Worm (Caenorhabditis elegans) whole organism, L3 larva: Measurements from ENCODE around the gene bbln-1.

ENCODE experiments used
- R02D3.7 ChIP-seq: fragments of 150-350 bp; optimal IDR thresholded peaks from 2 replicates; lab custom pipeline; 2014; ENCODE audit warnings: missing biosample characterization, missing genetic modification characterization
- ZK546.5 ChIP-seq: sonication (generic microtip); optimal IDR thresholded peaks from 2 replicates; lab custom pipeline; 2017; ENCODE audit warnings: missing biosample characterization, missing genetic modification characterization
- ama-1 ChIP-seq: fragments of 150-350 bp; optimal IDR thresholded peaks from 2 replicates; lab custom pipeline; 2018
- ceh-16 ChIP-seq: sonication (generic microtip); optimal IDR thresholded peaks from 2 replicates; lab custom pipeline; 2017; ENCODE audit warnings: missing biosample characterization, missing genetic modification characterization
- ceh-28 ChIP-seq: fragments of 150-350 bp; optimal IDR thresholded peaks from 2 replicates; lab custom pipeline; 2014; ENCODE audit warnings: missing biosample characterization, missing genetic modification reagents, missing genetic modification characterization
- ceh-82 ChIP-seq: fragments of 150-350 bp; optimal IDR thresholded peaks from 2 replicates; lab custom pipeline; 2014; ENCODE audit warnings: missing biosample characterization, missing genetic modification characterization
- ceh-9 ChIP-seq: sonication (generic microtip); optimal IDR thresholded peaks from 2 replicates; lab custom pipeline; 2018; ENCODE audit warnings: missing biosample characterization, missing genetic modification characterization
- daf-12 ChIP-seq: fragments of 150-350 bp; optimal IDR thresholded peaks from 2 replicates; lab custom pipeline; 2014; ENCODE audit warnings: missing biosample characterization, missing genetic modification reagents, missing genetic modification characterization
- egl-27 ChIP-seq: sonication (generic microtip); optimal IDR thresholded peaks from 4 replicates; lab custom pipeline; 2017; ENCODE audit warnings: missing biosample characterization, missing genetic modification reagents, missing genetic modification characterization
- egl-5 ChIP-seq: fragments of 150-350 bp; optimal IDR thresholded peaks from 2 replicates; lab custom pipeline; 2017; ENCODE audit warnings: missing biosample characterization, missing genetic modification reagents, missing genetic modification characterization, inconsistent platforms
- elt-1 ChIP-seq: fragments of 150-350 bp; optimal IDR thresholded peaks from 2 replicates; lab custom pipeline; 2014; ENCODE audit warnings: missing biosample characterization, missing genetic modification characterization
- elt-2 ChIP-seq: sonication (generic microtip); optimal IDR thresholded peaks from 2 replicates; lab custom pipeline; 2016; ENCODE audit warnings: missing genetic modification reagents, mild to moderate bottlenecking, missing genetic modification characterization, missing compliant biosample characterization
- elt-3 ChIP-seq, 3 experiments: fragments of 150-350 bp in 1 of 3; sonication (generic microtip) in 2 of 3; optimal IDR thresholded peaks; 2 replicates in 2 of 3; 4 replicates in 1 of 3; lab custom pipeline; 2014 to 2017; ENCODE audit warnings: missing biosample characterization in 3 of 3, missing genetic modification characterization in 3 of 3
- eor-1 ChIP-seq, 2 experiments: fragments of 150-350 bp; optimal IDR thresholded peaks; 2 replicates each; lab custom pipeline; 2014 to 2018; ENCODE audit warnings: missing biosample characterization in 2 of 2, missing genetic modification characterization in 2 of 2
- fkh-10 ChIP-seq: sonication (generic microtip); optimal IDR thresholded peaks from 2 replicates; lab custom pipeline; 2017; ENCODE audit warnings: missing biosample characterization, missing genetic modification reagents, missing genetic modification characterization
- fkh-2 ChIP-seq: fragments of 150-350 bp; optimal IDR thresholded peaks from 2 replicates; lab custom pipeline; 2014; ENCODE audit warnings: missing biosample characterization, missing genetic modification reagents, missing genetic modification characterization
- fos-1 ChIP-seq: fragments of 150-350 bp; optimal IDR thresholded peaks from 2 replicates; lab custom pipeline; 2014; ENCODE audit warnings: missing biosample characterization, missing genetic modification characterization
- hmg-11 ChIP-seq: sonication (generic microtip); optimal IDR thresholded peaks from 2 replicates; lab custom pipeline; 2016; ENCODE audit warnings: missing genetic modification characterization, missing compliant biosample characterization
- jun-1 ChIP-seq: fragments of 150-350 bp; optimal IDR thresholded peaks from 2 replicates; lab custom pipeline; 2014; ENCODE audit warnings: missing biosample characterization, missing genetic modification reagents, missing genetic modification characterization
- lin-15B ChIP-seq: fragments of 150-350 bp; optimal IDR thresholded peaks from 2 replicates; lab custom pipeline; 2014; ENCODE audit warnings: missing biosample characterization, missing genetic modification characterization
- lin-39 ChIP-seq: fragments of 150-350 bp; optimal IDR thresholded peaks from 2 replicates; lab custom pipeline; 2018; ENCODE audit warnings: missing biosample characterization, missing genetic modification reagents, missing genetic modification characterization
- mdl-1 ChIP-seq: fragments of 150-350 bp; optimal IDR thresholded peaks from 2 replicates; lab custom pipeline; 2014; ENCODE audit warnings: missing biosample characterization, missing genetic modification characterization
- mml-1 ChIP-seq: fragments of 150-350 bp; sonication (generic microtip); optimal IDR thresholded peaks from 3 replicates; lab custom pipeline; 2014; ENCODE audit warnings: missing biosample characterization, missing genetic modification characterization
- nfya-1 ChIP-seq: sonication (generic microtip); optimal IDR thresholded peaks from 2 replicates; lab custom pipeline; 2017; ENCODE audit warnings: missing genetic modification characterization, mild to moderate bottlenecking, missing compliant biosample characterization, antibody characterized with exemption, moderate library complexity; ENCODE audit not compliant: insufficient read depth
- nhr-12 ChIP-seq: fragments of 150-350 bp; optimal IDR thresholded peaks from 2 replicates; lab custom pipeline; 2014; ENCODE audit warnings: missing biosample characterization, missing genetic modification characterization
- nhr-23 ChIP-seq: fragments of 150-350 bp; optimal IDR thresholded peaks from 2 replicates; lab custom pipeline; 2014; ENCODE audit warnings: missing biosample characterization, missing genetic modification reagents, missing genetic modification characterization
- nhr-237 ChIP-seq: fragments of 150-350 bp; optimal IDR thresholded peaks from 2 replicates; lab custom pipeline; 2014; ENCODE audit warnings: missing biosample characterization, missing genetic modification characterization
- nhr-25 ChIP-seq: sonication (generic microtip); optimal IDR thresholded peaks from 2 replicates; lab custom pipeline; 2017; ENCODE audit warnings: missing biosample characterization, missing genetic modification characterization
- nhr-28 ChIP-seq: fragments of 150-350 bp; optimal IDR thresholded peaks from 2 replicates; lab custom pipeline; 2014; ENCODE audit warnings: missing biosample characterization, missing genetic modification characterization
- nhr-43 ChIP-seq: sonication (generic microtip); optimal IDR thresholded peaks from 2 replicates; lab custom pipeline; 2016; ENCODE audit warnings: mild to moderate bottlenecking, missing genetic modification characterization, missing compliant biosample characterization; ENCODE audit not compliant: poor library complexity, severe bottlenecking
- nhr-67 ChIP-seq: fragments of 150-350 bp; optimal IDR thresholded peaks from 2 replicates; lab custom pipeline; 2014; ENCODE audit warnings: missing biosample characterization, missing genetic modification characterization
- nhr-76 ChIP-seq: fragments of 150-350 bp; sonication (generic microtip); optimal IDR thresholded peaks from 5 replicates; lab custom pipeline; 2014; ENCODE audit warnings: missing biosample characterization, missing genetic modification characterization
- nhr-77 ChIP-seq: fragments of 150-350 bp; optimal IDR thresholded peaks from 2 replicates; lab custom pipeline; 2014; ENCODE audit warnings: missing biosample characterization, missing genetic modification characterization
- pha-4 ChIP-seq: fragments of 150-350 bp; optimal IDR thresholded peaks from 2 replicates; lab custom pipeline; 2014; ENCODE audit warnings: missing biosample characterization, missing genetic modification reagents, missing genetic modification characterization
- pqm-1 ChIP-seq: fragments of 150-350 bp; optimal IDR thresholded peaks from 2 replicates; lab custom pipeline; 2017; ENCODE audit warnings: missing biosample characterization, missing genetic modification characterization, inconsistent platforms
- sea-2 ChIP-seq: fragments of 150-350 bp; sonication (generic microtip); optimal IDR thresholded peaks from 4 replicates; lab custom pipeline; 2014; ENCODE audit warnings: missing biosample characterization, missing genetic modification reagents, missing genetic modification characterization
- skn-1 ChIP-seq: fragments of 150-350 bp; optimal IDR thresholded peaks from 2 replicates; lab custom pipeline; 2014; ENCODE audit warnings: missing biosample characterization, missing genetic modification characterization
- snpc-4 ChIP-seq: fragments of 150-350 bp; optimal IDR thresholded peaks from 2 replicates; lab custom pipeline; 2014; ENCODE audit warnings: missing biosample characterization, missing genetic modification characterization
- unc-39 ChIP-seq: sonication (generic microtip); optimal IDR thresholded peaks from 4 replicates; lab custom pipeline; 2017; ENCODE audit warnings: missing biosample characterization, missing genetic modification characterization
- unc-62 ChIP-seq: fragments of 150-350 bp; sonication (generic microtip); optimal IDR thresholded peaks from 4 replicates; lab custom pipeline; 2014; ENCODE audit warnings: missing biosample characterization, missing genetic modification reagents, missing genetic modification characterization
- zag-1 ChIP-seq: fragments of 150-350 bp; optimal IDR thresholded peaks from 2 replicates; lab custom pipeline; 2014; ENCODE audit warnings: missing biosample characterization, missing genetic modification characterization
- ztf-11 ChIP-seq: fragments of 150-350 bp; optimal IDR thresholded peaks from 2 replicates; lab custom pipeline; 2014; ENCODE audit warnings: missing biosample characterization, missing genetic modification characterization
- ztf-4 ChIP-seq: fragments of 150-350 bp; optimal IDR thresholded peaks from 2 replicates; lab custom pipeline; 2014; ENCODE audit warnings: missing biosample characterization, missing genetic modification characterization

The bbln-1 gene

DNA sequence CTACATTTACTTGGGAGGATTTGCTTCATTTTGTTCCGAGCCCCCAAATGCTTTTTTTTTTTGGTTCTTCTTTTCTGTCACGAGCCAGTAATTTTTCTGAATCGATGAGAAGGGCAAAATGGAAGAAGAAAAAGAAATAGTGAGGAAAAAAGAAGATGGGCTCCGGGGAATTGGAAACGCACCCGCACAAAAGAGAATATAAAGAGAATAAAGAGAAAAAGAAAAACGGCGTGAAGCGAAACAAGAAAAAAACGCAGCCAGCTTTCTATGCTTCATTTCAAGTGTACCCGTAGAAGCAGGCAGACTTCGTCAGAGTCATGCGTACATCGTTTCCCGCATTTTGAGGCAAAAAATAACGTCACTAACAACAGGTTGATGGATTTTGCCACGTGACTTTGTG, 41.2 kb downstream of the bbln-1 start:
- TF ChIP-seq nfya-1 (tag; lab: Kevin White, UChicago) (peak; percentile 54), fkh-10 (GFP tag; lab: Kevin White, UChicago) (peak; percentile 64), skn-1 (tag; lab: Kevin White, UChicago) (no peak), ama-1 (lab: Kevin White, UChicago) (peak; percentile 47), snpc-4 (peak; percentile 8), nhr-43 (tag; lab: Kevin White, UChicago) (peak; percentile 19), lin-39 (tag; lab: Kevin White, UChicago) (peak; percentile 4), hmg-11 (tag; lab: Kevin White, UChicago) (peak; percentile 33), elt-2 (tag; lab: Kevin White, UChicago) (no peak), mdl-1 (tag; lab: Kevin White, UChicago) (no peak)

DNA sequence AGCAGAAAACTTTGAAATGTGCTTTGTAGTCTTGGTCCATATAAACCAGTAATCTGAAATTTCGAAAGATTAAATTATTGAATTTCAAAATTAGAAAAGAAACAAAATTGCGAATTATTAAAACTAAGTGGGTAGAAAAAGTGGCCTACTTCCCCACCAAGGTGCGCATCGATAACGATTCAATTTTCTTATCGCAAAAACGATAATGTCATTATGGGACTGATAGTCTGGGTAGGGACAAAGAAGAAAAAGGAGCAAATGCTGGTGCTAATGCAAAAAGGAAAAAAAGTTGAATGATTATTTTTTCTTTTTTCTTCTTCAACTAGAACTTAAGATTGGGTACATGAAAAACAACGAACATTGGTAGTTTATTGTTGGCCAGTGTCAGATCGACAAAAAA, 41.7 kb downstream of the bbln-1 start, which contains the start of gene gpcp-1:
TSS of gene gpcp-1 (minus strand) at position 53 of the 400 bp plus-strand sequence.
- TF ChIP-seq pqm-1 (tag; lab: Kevin White, UChicago) = peak; percentile 61
- no peak for TF ChIP-seq ztf-4 (tag; lab: Kevin White, UChicago)
- TF ChIP-seq pha-4 (tag; lab: Kevin White, UChicago) = peak; percentile 20
- no peak for TF ChIP-seq nhr-77 (tag; lab: Kevin White, UChicago)
- TF ChIP-seq lin-39 (tag; lab: Kevin White, UChicago) = no peak
- TF ChIP-seq egl-5 = no peak
- no peak for TF ChIP-seq skn-1 (tag; lab: Kevin White, UChicago)
- TF ChIP-seq mml-1 (tag; lab: Kevin White, UChicago) = no peak
- no peak for TF ChIP-seq ceh-9 (tag; lab: Kevin White, UChicago)
- TF ChIP-seq nfya-1 (tag; lab: Kevin White, UChicago) = no peak
- TF ChIP-seq elt-2 (tag; lab: Kevin White, UChicago) = peak; percentile 91
- TF ChIP-seq, all 47 proteins: peak for 3

DNA sequence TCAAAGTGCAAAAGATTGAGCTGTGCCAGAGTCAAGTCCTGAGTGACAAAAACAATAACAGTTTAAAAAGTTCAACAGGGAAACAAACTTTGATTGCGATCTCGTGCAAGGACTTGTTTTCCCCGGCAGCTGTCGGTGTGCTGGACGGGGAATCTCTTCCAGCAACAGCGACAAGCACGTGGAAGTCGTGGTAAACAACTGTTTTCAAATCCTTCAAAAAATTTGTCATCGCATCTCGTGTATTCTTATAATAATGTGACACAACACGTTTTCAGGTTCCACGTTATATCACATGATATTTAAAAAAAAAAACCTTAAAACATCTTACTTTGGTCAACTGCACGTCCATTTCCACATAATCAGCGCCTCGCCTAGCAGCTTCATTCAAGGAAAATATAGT, 43.7 kb downstream of the bbln-1 start:
- no peak for TF ChIP-seq ztf-4 (tag; lab: Kevin White, UChicago)
- TF ChIP-seq ceh-16 = no peak
- no peak for TF ChIP-seq elt-2 (tag; lab: Kevin White, UChicago)
- no peak for TF ChIP-seq egl-27 (tag; lab: Kevin White, UChicago)
- peak; percentile 9 for TF ChIP-seq nfya-1 (tag; lab: Kevin White, UChicago)

DNA sequence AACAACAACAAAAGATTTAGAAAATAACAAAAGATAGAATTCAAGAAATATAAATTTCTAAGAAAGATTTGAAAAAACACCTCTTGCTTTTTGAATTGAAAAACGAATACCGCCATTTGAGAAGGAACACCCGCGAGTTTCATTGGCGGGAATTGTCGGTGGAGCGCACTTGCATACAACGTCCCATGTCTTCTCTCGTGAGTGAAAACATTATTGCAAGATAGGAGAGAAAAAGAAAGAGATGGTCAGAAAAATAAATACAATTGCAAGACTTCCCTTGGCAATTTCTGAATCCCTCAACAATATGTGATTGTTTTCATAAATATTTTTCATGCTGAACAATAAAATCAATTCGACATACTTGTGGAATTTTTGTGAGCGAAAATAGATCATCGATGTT, 46.1 kb downstream of the bbln-1 start, which contains the start of gene K10B3.5:
TSS of gene K10B3.5 (minus strand) at position 343 of the 400 bp plus-strand sequence.
- no peak for TF ChIP-seq ceh-9 (tag; lab: Kevin White, UChicago)
- TF ChIP-seq nfya-1 (tag; lab: Kevin White, UChicago) = peak; percentile 73
- no peak for TF ChIP-seq unc-62 (GFP tag; lab: Kevin White, UChicago)
- peak; percentile 54 for TF ChIP-seq nhr-23 (tag; lab: Kevin White, UChicago)
- TF ChIP-seq pqm-1 (tag; lab: Kevin White, UChicago) = peak; percentile 11
- no peak for TF ChIP-seq fkh-2 (tag; lab: Kevin White, UChicago)
- peak; percentile 78 for TF ChIP-seq snpc-4
- TF ChIP-seq nhr-76 = no peak
- no peak for TF ChIP-seq fkh-10 (GFP tag; lab: Kevin White, UChicago)
- no peak for TF ChIP-seq nhr-67 (tag; lab: Kevin White, UChicago)
- no peak for TF ChIP-seq daf-12 (tag; lab: Kevin White, UChicago)
- TF ChIP-seq lin-15B (tag; lab: Kevin White, UChicago) = peak; percentile 47
- no peak for TF ChIP-seq mml-1 (tag; lab: Kevin White, UChicago)
- no peak for TF ChIP-seq ceh-82
- TF ChIP-seq ceh-16 = no peak
- no peak for TF ChIP-seq eor-1 (tag; optimal IDR thresholded peaks at IDR 0.05; lab: Kevin White, UChicago)
- TF ChIP-seq zag-1 (tag; lab: Kevin White, UChicago) = no peak
- no peak for TF ChIP-seq ceh-28 (tag; lab: Kevin White, UChicago)
- no peak for TF ChIP-seq sea-2 (GFP tag; lab: Kevin White, UChicago)
- TF ChIP-seq nhr-25 (tag; lab: Kevin White, UChicago) = peak; percentile 81
- TF ChIP-seq egl-27 (tag; lab: Kevin White, UChicago) = no peak
- peak; percentile 50 for TF ChIP-seq elt-2 (tag; lab: Kevin White, UChicago)
- TF ChIP-seq nhr-237 (tag; lab: Kevin White, UChicago) = no peak
- peak; percentile 77 for TF ChIP-seq lin-39 (tag; lab: Kevin White, UChicago)
- no peak for TF ChIP-seq nhr-28
- TF ChIP-seq nhr-43 (tag; lab: Kevin White, UChicago) = peak; percentile 46
- TF ChIP-seq nhr-12 (tag; lab: Kevin White, UChicago) = no peak
- peak; percentile 87 for TF ChIP-seq pha-4 (tag; lab: Kevin White, UChicago)
- peak; percentile 4 for TF ChIP-seq skn-1 (tag; lab: Kevin White, UChicago)
- TF ChIP-seq elt-1 (tag; lab: Kevin White, UChicago) = no peak
- TF ChIP-seq ztf-4 (tag; lab: Kevin White, UChicago) = no peak
- no peak for TF ChIP-seq jun-1 (tag; lab: Kevin White, UChicago)
- TF ChIP-seq fos-1 (tag; lab: Kevin White, UChicago) = no peak
- TF ChIP-seq nhr-77 (tag; lab: Kevin White, UChicago) = no peak
- no peak for TF ChIP-seq elt-3 (tag; optimal IDR thresholded peaks at IDR 0.05; lab: Kevin White, UChicago)
- no peak for TF ChIP-seq unc-39 (tag; lab: Kevin White, UChicago)
- TF ChIP-seq egl-5 = peak; percentile 73
- TF ChIP-seq ZK546.5 (tag; lab: Kevin White, UChicago) = no peak
- TF ChIP-seq R02D3.7 (tag; lab: Kevin White, UChicago) = no peak
- no peak for TF ChIP-seq ztf-11
- TF ChIP-seq ama-1 (lab: Kevin White, UChicago) = peak; percentile 33
